Worm (Caenorhabditis elegans) whole organism, L1 larva: ENCODE data around the gene srj-11.

Source experiments
- aha-1 ChIP-seq: fragments of 150-350 bp; optimal IDR thresholded peaks from 2 replicates; lab custom pipeline; 2014; ENCODE audit warnings: missing biosample characterization, missing genetic modification characterization
- ceh-82 ChIP-seq, 3 experiments: fragments of 150-350 bp in 1 of 3; sonication (generic microtip) in 2 of 3; optimal IDR thresholded peaks; 2 replicates each; lab custom pipeline; 2014 to 2017; ENCODE audit warnings: missing biosample characterization in 3 of 3, missing genetic modification characterization in 3 of 3
- egl-27 ChIP-seq, 2 experiments: fragments of 150-350 bp in 1 of 2; sonication (generic microtip); optimal IDR thresholded peaks; 3 replicates each; lab custom pipeline; 2017 to 2018; ENCODE audit warnings: missing biosample characterization in 2 of 2, missing genetic modification characterization in 2 of 2, missing genetic modification reagents in 2 of 2
- elt-3 ChIP-seq, 6 experiments: fragments of 150-350 bp in 1 of 6; sonication (generic microtip); optimal IDR thresholded peaks; 2 replicates each; lab custom pipeline; 2017 to 2018; ENCODE audit warnings: missing biosample characterization in 6 of 6, missing genetic modification characterization in 6 of 6, inconsistent platforms in 1 of 6
- hlh-4 ChIP-seq: sonication (generic microtip); optimal IDR thresholded peaks from 2 replicates; lab custom pipeline; 2016; ENCODE audit warnings: mild to moderate bottlenecking, missing genetic modification characterization, missing compliant biosample characterization
- mdl-1 ChIP-seq, 2 experiments: fragments of 150-350 bp; optimal IDR thresholded peaks; 2 replicates each; lab custom pipeline; 2014 to 2017; ENCODE audit warnings: missing biosample characterization in 2 of 2, missing genetic modification characterization in 2 of 2, inconsistent platforms in 1 of 2
- nhr-11 ChIP-seq: fragments of 150-350 bp; optimal IDR thresholded peaks from 2 replicates; lab custom pipeline; 2014; ENCODE audit warnings: missing biosample characterization, missing genetic modification characterization
- snpc-4 ChIP-seq: fragments of 150-350 bp; optimal IDR thresholded peaks from 2 replicates; lab custom pipeline; 2014; ENCODE audit warnings: missing biosample characterization, missing genetic modification characterization
- sptf-1 ChIP-seq: fragments of 150-350 bp; optimal IDR thresholded peaks from 2 replicates; lab custom pipeline; 2014; ENCODE audit warnings: missing biosample characterization, missing genetic modification characterization

DNA sequence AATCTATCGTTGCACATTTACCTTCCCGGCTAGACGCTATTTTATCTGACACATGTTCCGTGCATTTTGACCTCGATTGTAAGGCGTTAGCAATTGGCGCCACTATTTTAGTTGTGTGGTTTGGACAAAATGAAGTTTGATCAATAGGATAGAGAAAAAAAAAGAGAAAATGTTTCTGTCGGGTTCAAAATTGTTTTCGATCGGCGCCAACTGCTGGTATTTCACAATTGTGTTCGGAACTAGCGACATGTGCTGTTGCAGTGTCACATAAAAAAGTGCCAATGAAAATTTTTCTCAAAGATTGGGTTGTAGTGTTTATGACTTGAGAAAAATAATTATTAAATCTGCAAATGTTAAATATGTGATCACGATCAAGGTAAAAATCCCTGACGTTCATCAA is 37.9 kb downstream of the srj-11 start:
- no peak for TF ChIP-seq elt-3 (tag; optimal IDR thresholded peaks at IDR 0.05; lab: Kevin White, UChicago)
- no peak for TF ChIP-seq nhr-11 (tag; lab: Kevin White, UChicago)
- no peak for TF ChIP-seq mdl-1 (tag; optimal IDR thresholded peaks at IDR 0.05; lab: Kevin White, UChicago)
- no peak for TF ChIP-seq snpc-4
- no peak for TF ChIP-seq aha-1 (tag; lab: Kevin White, UChicago)
- TF ChIP-seq sptf-1 (tag; lab: Kevin White, UChicago): no peak
- TF ChIP-seq hlh-4 (tag; lab: Kevin White, UChicago): no peak
- no peak for TF ChIP-seq egl-27 (tag; optimal IDR thresholded peaks at IDR 0.05; lab: Kevin White, UChicago)
- TF ChIP-seq ceh-82 (tag; optimal IDR thresholded peaks at IDR 0.05; lab: Kevin White, UChicago): no peak
